Worm (Caenorhabditis elegans) whole organism, L1 larva: ENCODE data around the gene C08E8.5.

Experiments
- C16A3.4 ChIP-seq: fragments of 150-350 bp; optimal IDR thresholded peaks from 2 replicates; lab custom pipeline; 2014; ENCODE audit warnings: missing biosample characterization, missing genetic modification characterization
- C34B4.2 ChIP-seq: sonication (generic microtip); optimal IDR thresholded peaks from 2 replicates; lab custom pipeline; 2017; ENCODE audit warnings: mild to moderate bottlenecking, missing genetic modification characterization, missing compliant biosample characterization
- aha-1 ChIP-seq: fragments of 150-350 bp; optimal IDR thresholded peaks from 2 replicates; lab custom pipeline; 2014; ENCODE audit warnings: missing biosample characterization, missing genetic modification characterization
- aly-2 ChIP-seq: fragments of 150-350 bp; optimal IDR thresholded peaks from 2 replicates; lab custom pipeline; 2014; ENCODE audit warnings: missing biosample characterization, missing genetic modification characterization
- ama-1 ChIP-seq: fragments of 150-350 bp; optimal IDR thresholded peaks from 2 replicates; lab custom pipeline; 2014
- blmp-1 ChIP-seq: fragments of 150-350 bp; optimal IDR thresholded peaks from 2 replicates; lab custom pipeline; 2014; ENCODE audit warnings: missing biosample characterization, missing genetic modification characterization
- ceh-63 ChIP-seq: fragments of 200-800 bp; sonication (Bioruptor generic); optimal IDR thresholded peaks from 2 replicates; lab custom pipeline; 2018; ENCODE audit warnings: mild to moderate bottlenecking, missing genetic modification characterization, missing compliant biosample characterization
- ceh-8 ChIP-seq: fragments of 200-800 bp; sonication (Bioruptor generic); optimal IDR thresholded peaks from 2 replicates; lab custom pipeline; 2018; ENCODE audit warnings: mild to moderate bottlenecking, missing genetic modification characterization, moderate library complexity, missing compliant biosample characterization
- ceh-90 ChIP-seq: sonication (generic microtip); optimal IDR thresholded peaks from 2 replicates; lab custom pipeline; 2016; ENCODE audit warnings: missing genetic modification characterization, missing compliant biosample characterization
- dpl-1 ChIP-seq, 3 experiments: fragments of 150-350 bp in 2 of 3; sonication (generic microtip) in 1 of 3; optimal IDR thresholded peaks; 2 replicates each; lab custom pipeline; 2014 to 2017; ENCODE audit warnings: missing biosample characterization in 3 of 3, missing genetic modification characterization in 3 of 3, missing genetic modification reagents in 3 of 3
- dsc-1 ChIP-seq: sonication (generic microtip); optimal IDR thresholded peaks from 2 replicates; lab custom pipeline; 2016; ENCODE audit warnings: mild to moderate bottlenecking, missing genetic modification characterization, missing compliant biosample characterization
- efl-1 ChIP-seq, 4 experiments: fragments of 150-350 bp; optimal IDR thresholded peaks in 3 of 4; peaks in 1 of 4; 1 replicate in 1 of 4; 2 replicates in 3 of 4; lab custom pipeline; 2014; ENCODE audit warnings: missing biosample characterization in 2 of 4, missing genetic modification characterization in 2 of 4, missing genetic modification reagents in 2 of 4
- egl-27 ChIP-seq, 2 experiments: fragments of 150-350 bp in 1 of 2; sonication (generic microtip); optimal IDR thresholded peaks; 3 replicates each; lab custom pipeline; 2017 to 2018; ENCODE audit warnings: missing biosample characterization in 2 of 2, missing genetic modification characterization in 2 of 2, missing genetic modification reagents in 2 of 2
- elt-3 ChIP-seq, 6 experiments: fragments of 150-350 bp in 1 of 6; sonication (generic microtip); optimal IDR thresholded peaks; 2 replicates each; lab custom pipeline; 2017 to 2018; ENCODE audit warnings: missing biosample characterization in 6 of 6, missing genetic modification characterization in 6 of 6, inconsistent platforms in 1 of 6
- fkh-4 ChIP-seq: sonication (generic microtip); optimal IDR thresholded peaks from 2 replicates; lab custom pipeline; 2016; ENCODE audit warnings: missing compliant biosample characterization, missing genetic modification characterization, borderline replicate concordance
- hlh-17 ChIP-seq: fragments of 200-800 bp; sonication (Bioruptor generic); optimal IDR thresholded peaks from 2 replicates; lab custom pipeline; 2018; ENCODE audit warnings: missing genetic modification characterization, mild to moderate bottlenecking, missing compliant biosample characterization, moderate library complexity, borderline replicate concordance
- hpl-2 ChIP-seq: fragments of 150-350 bp; optimal IDR thresholded peaks from 2 replicates; lab custom pipeline; 2014; ENCODE audit warnings: missing biosample characterization, missing genetic modification reagents, missing genetic modification characterization
- irx-1 ChIP-seq: sonication (generic microtip); optimal IDR thresholded peaks from 2 replicates; lab custom pipeline; 2016; ENCODE audit warnings: missing genetic modification characterization, missing compliant biosample characterization
- lin-14 ChIP-seq: fragments of 200-800 bp; sonication (Bioruptor generic); optimal IDR thresholded peaks from 2 replicates; lab custom pipeline; 2018; ENCODE audit warnings: mild to moderate bottlenecking, missing genetic modification characterization, moderate library complexity, missing compliant biosample characterization
- lir-3 ChIP-seq: sonication (generic microtip); optimal IDR thresholded peaks from 2 replicates; lab custom pipeline; 2016; ENCODE audit warnings: mild to moderate bottlenecking, missing genetic modification characterization, moderate library complexity, missing compliant biosample characterization; ENCODE audit not compliant: poor library complexity
- mab-9 ChIP-seq: fragments of 200-800 bp; sonication (Bioruptor generic); IDR thresholded peaks from 2 replicates; pipeline ENCODE4 v1.3.6; 2022; ENCODE audit warnings: missing genetic modification reagents, missing genetic modification characterization, missing compliant biosample characterization
- mef-2 ChIP-seq: fragments of 150-350 bp; optimal IDR thresholded peaks from 2 replicates; lab custom pipeline; 2014; ENCODE audit warnings: missing biosample characterization, missing genetic modification characterization
- mep-1 ChIP-seq: fragments of 150-350 bp; optimal IDR thresholded peaks from 2 replicates; lab custom pipeline; 2014; ENCODE audit warnings: missing biosample characterization, missing genetic modification characterization
- nhr-19 ChIP-seq: fragments of 200-800 bp; sonication (Bioruptor generic); conservative IDR thresholded peaks from 2 replicates; pipeline ENCODE4 v1.3.6; 2022; ENCODE audit warnings: missing genetic modification characterization, missing compliant biosample characterization
- nhr-20 ChIP-seq: sonication (generic microtip); optimal IDR thresholded peaks from 2 replicates; lab custom pipeline; 2016; ENCODE audit warnings: mild to moderate bottlenecking, missing genetic modification characterization, missing compliant biosample characterization
- nhr-47 ChIP-seq: sonication (generic microtip); optimal IDR thresholded peaks from 2 replicates; lab custom pipeline; 2016; ENCODE audit warnings: mild to moderate bottlenecking, missing genetic modification characterization, moderate library complexity, missing compliant biosample characterization
- nhr-71 ChIP-seq: sonication (generic microtip); optimal IDR thresholded peaks from 2 replicates; lab custom pipeline; 2016; ENCODE audit warnings: mild to moderate bottlenecking, missing genetic modification characterization, moderate library complexity, missing compliant biosample characterization
- nhr-76 ChIP-seq: sonication (generic microtip); optimal IDR thresholded peaks from 2 replicates; lab custom pipeline; 2017; ENCODE audit warnings: missing biosample characterization, missing genetic modification characterization
- nhr-85 ChIP-seq: sonication (generic microtip); peaks from one replicate; lab custom pipeline; 2016; ENCODE audit warnings: missing genetic modification characterization, inconsistent platforms, missing compliant biosample characterization
- pqm-1 ChIP-seq: sonication (generic microtip); optimal IDR thresholded peaks from 3 replicates; lab custom pipeline; 2017; ENCODE audit warnings: missing biosample characterization, missing genetic modification characterization
- rnt-1 ChIP-seq: sonication (generic microtip); optimal IDR thresholded peaks from 2 replicates; lab custom pipeline; 2016; ENCODE audit warnings: mild to moderate bottlenecking, missing genetic modification characterization, moderate library complexity, missing compliant biosample characterization
- skn-1 ChIP-seq: fragments of 150-350 bp; optimal IDR thresholded peaks from 2 replicates; lab custom pipeline; 2014; ENCODE audit warnings: missing biosample characterization, missing genetic modification characterization
- snpc-4 ChIP-seq: fragments of 150-350 bp; optimal IDR thresholded peaks from 2 replicates; lab custom pipeline; 2014; ENCODE audit warnings: missing biosample characterization, missing genetic modification characterization
- sptf-1 ChIP-seq: fragments of 150-350 bp; optimal IDR thresholded peaks from 2 replicates; lab custom pipeline; 2014; ENCODE audit warnings: missing biosample characterization, missing genetic modification characterization
- swsn-7 ChIP-seq: sonication (generic microtip); optimal IDR thresholded peaks from 2 replicates; lab custom pipeline; 2016; ENCODE audit warnings: missing genetic modification characterization, missing compliant biosample characterization
- tbx-2 ChIP-seq: sonication (generic microtip); optimal IDR thresholded peaks from 2 replicates; lab custom pipeline; 2016; ENCODE audit warnings: missing genetic modification characterization, missing compliant biosample characterization
- unc-130 ChIP-seq: fragments of 150-350 bp; optimal IDR thresholded peaks from 2 replicates; lab custom pipeline; 2017; ENCODE audit warnings: missing biosample characterization, missing genetic modification characterization, inconsistent platforms
- unc-30 ChIP-seq: sonication (generic microtip); optimal IDR thresholded peaks from 2 replicates; lab custom pipeline; 2017; ENCODE audit warnings: missing biosample characterization, missing genetic modification characterization
- unc-62 ChIP-seq: fragments of 150-350 bp; optimal IDR thresholded peaks from 2 replicates; lab custom pipeline; 2014; ENCODE audit warnings: missing biosample characterization, missing genetic modification reagents, missing genetic modification characterization
- xbp-1 ChIP-seq: sonication (generic microtip); optimal IDR thresholded peaks from 2 replicates; lab custom pipeline; 2016; ENCODE audit warnings: missing genetic modification characterization, missing compliant biosample characterization
- zag-1 ChIP-seq: fragments of 150-350 bp; optimal IDR thresholded peaks from 2 replicates; lab custom pipeline; 2014; ENCODE audit warnings: missing biosample characterization, missing genetic modification characterization
- ztf-11 ChIP-seq, 2 experiments: sonication (generic microtip); optimal IDR thresholded peaks; 2 replicates each; lab custom pipeline; 2016 to 2017; ENCODE audit warnings: missing genetic modification characterization in 2 of 2, missing biosample characterization in 1 of 2, missing compliant biosample characterization in 1 of 2

C08E8.5 gene

DNA sequence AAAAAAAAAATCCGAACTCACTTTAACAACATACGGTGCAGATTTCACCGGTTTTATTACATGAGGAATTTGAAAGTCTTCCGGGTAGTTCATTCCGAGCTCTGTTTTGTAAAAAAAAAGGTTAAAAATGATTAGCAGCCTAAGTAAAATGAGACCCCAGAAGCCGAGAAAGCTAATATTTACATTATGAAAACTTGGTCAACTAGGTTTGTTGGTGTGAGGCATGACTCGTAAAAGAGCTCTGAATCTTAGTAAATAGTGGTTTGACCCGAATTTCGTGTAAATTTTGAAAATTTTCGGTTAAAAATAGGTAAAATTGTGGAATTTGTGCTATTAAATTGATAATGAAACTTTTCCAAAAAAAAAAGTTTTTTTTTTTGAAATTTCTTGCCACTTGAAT, 2.6 kb upstream of the C08E8.5 start, which contains the start of gene C08E8.1:
C08E8.1 (minus strand) TSS at position 101 of the 400 bp plus-strand sequence.
- TF ChIP-seq dsc-1 (tag; lab: Kevin White, UChicago) = no peak
- no peak for TF ChIP-seq zag-1
- no peak for TF ChIP-seq mef-2 (tag; lab: Kevin White, UChicago)
- TF ChIP-seq nhr-71 (tag; lab: Kevin White, UChicago) = no peak
- no peak for TF ChIP-seq C16A3.4 (tag; lab: Kevin White, UChicago)
- TF ChIP-seq ama-1 = no peak
- TF ChIP-seq ceh-90 (tag; lab: Kevin White, UChicago) = no peak
- TF ChIP-seq nhr-19 = no peak
- no peak for TF ChIP-seq C34B4.2 (tag; lab: Kevin White, UChicago)
- TF ChIP-seq nhr-76 (tag; lab: Kevin White, UChicago) = no peak
- no peak for TF ChIP-seq lin-14 (GFP tag; lab: Kevin White, UChicago)
- no peak for TF ChIP-seq xbp-1
- no peak for TF ChIP-seq mab-9 (GFP tag; lab: Robert Waterston, UW)
- TF ChIP-seq swsn-7 (tag; lab: Kevin White, UChicago) = no peak
- TF ChIP-seq skn-1 (tag; lab: Kevin White, UChicago) = no peak

DNA sequence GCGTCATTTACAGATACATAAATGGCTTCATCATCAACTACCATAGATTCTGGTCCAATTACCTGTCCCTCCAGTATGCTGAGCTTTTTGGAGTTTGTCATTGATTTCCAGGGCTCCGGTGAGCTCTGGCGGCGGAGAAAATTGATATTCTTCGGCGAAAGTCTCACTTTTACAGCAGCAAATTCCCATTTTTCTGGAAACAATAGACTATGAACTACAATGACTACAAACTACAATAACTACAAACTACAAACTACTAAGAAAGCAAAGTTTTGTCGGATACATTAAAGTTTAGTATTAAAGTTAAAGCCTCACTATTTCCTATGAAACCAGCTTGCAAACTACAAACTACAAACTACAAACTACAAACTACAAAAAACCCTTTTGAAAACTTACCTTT, 4.0 kb downstream of the C08E8.5 start, which contains the start of gene C08E8.2:
C08E8.2 (minus strand) TSS at position 101 of the 400 bp plus-strand sequence.
- TF ChIP-seq rnt-1 (tag; lab: Kevin White, UChicago) (no peak), ceh-90 (tag; lab: Kevin White, UChicago) (no peak), aly-2 (tag; lab: Kevin White, UChicago) (no peak), unc-62 (no peak)

DNA sequence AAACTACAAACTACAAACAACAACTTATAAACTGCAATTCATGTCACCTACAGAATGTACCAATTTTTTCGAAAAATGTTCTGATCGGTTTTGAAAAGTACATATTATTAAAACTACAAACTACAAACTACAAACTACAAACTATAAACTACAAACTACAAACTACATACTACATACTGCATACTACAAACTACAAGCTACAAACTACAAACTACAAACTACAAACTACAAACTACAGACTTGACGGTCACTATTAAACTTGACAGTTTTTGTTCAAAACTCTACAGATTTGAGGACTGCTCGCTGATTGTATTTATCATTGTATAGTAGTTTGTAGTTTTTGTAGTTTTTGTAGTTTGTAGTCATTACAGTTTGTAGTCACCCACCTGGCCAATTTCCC, 5.5 kb downstream of the C08E8.5 start:
- TF ChIP-seq dpl-1 (GFP tag; optimal IDR thresholded peaks at IDR 0.05; lab: Kevin White, UChicago) = no peak
- no peak for TF ChIP-seq mef-2 (tag; lab: Kevin White, UChicago)
- no peak for TF ChIP-seq ceh-63
- TF ChIP-seq nhr-20 (tag; lab: Kevin White, UChicago) = no peak
- no peak for TF ChIP-seq aha-1 (tag; lab: Kevin White, UChicago)
- TF ChIP-seq nhr-76 (tag; lab: Kevin White, UChicago) = no peak
- TF ChIP-seq tbx-2 = no peak
- no peak for TF ChIP-seq hpl-2 (GFP tag; lab: Kevin White, UChicago)
- TF ChIP-seq nhr-47 (tag; lab: Kevin White, UChicago) = no peak
- TF ChIP-seq snpc-4 (tag; lab: Kevin White, UChicago) = no peak

DNA sequence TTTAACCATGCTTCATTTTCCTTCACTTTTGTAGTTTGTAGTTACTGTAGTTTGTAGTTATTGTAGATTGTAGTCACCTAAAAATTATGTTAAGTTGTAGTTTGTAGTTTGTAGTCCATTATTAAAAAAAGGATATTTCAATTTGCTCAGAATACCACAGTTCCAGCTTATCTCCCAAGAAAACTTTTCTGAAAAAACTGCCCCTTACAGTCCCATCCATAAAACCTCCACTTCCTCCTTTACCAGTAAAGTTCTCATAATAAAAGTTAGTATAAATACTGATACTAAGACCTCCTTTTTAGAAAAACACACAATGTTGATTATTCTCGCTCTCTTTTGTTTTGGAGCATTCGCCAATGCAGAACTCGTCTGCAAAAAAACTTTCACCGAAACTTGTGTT, 9.1 kb downstream of the C08E8.5 start, which contains the start of gene C08E8.11:
C08E8.11 (plus strand) TSS at position 301 of the 400 bp plus-strand sequence.
- TF ChIP-seq efl-1 (optimal IDR thresholded peaks at IDR 0.05; lab: Kevin White, UChicago) = no peak
- peak in 1 of 2 experiments; percentile 78 for TF ChIP-seq efl-1 (GFP tag; optimal IDR thresholded peaks at IDR 0.05 in 1 of 2; lab: Kevin White, UChicago)
- no peak for TF ChIP-seq elt-3 (tag; optimal IDR thresholded peaks at IDR 0.05; lab: Kevin White, UChicago)

DNA sequence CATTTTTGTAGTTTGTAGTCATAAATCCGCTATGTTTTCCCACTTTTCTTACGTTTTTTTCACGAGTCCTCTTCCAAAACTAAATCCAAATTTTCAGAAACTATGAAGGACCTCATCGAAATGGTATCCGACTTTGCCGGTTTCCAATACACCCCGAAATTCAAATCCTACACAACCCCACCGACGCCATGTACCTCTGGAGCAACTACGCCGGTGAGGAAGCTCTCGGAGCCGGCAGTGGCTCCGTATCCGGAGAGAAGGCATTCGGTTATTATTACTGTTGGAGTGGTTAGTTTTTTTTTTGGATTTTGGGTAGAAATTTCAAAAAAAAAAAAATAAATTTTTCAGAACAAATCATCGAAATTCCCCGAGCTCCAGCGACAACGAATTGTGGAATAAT, 9.7 kb downstream of the C08E8.5 start, which contains the start of gene C08E8.3:
C08E8.3 (plus strand) TSS at position 84 of the 400 bp plus-strand sequence.
- TF ChIP-seq nhr-85 (tag; lab: Kevin White, UChicago) (peak; percentile 21), unc-62 (no peak), ztf-11 (tag; optimal IDR thresholded peaks at IDR 0.05; lab: Kevin White, UChicago) (no peak), efl-1 (optimal IDR thresholded peaks at IDR 0.05; lab: Kevin White, UChicago) (no peak), efl-1 (GFP tag; optimal IDR thresholded peaks at IDR 0.05 in 1 of 2; lab: Kevin White, UChicago) (peak in 1 of 2 experiments; percentile 56)

DNA sequence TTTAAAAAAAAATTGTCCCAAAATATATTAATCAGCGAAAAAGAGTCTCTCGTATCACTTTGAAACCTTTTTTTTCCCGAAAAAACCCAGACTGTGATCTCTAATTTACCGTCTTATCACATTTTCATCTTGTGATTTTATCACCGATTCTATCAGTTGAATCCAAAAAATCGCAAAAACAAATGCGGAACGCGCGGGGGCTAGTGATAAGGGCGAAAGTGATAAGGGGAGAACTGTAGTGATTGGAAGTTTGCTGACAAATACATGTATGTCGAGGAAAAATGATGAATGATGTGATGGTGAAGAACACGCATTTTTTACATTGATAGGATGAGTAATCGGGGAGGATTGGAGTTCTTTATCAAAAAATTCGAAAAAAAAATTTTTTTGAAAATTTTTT, 13.7 kb downstream of the C08E8.5 start:
- TF ChIP-seq sptf-1 (tag; lab: Kevin White, UChicago) (no peak), lir-3 (no peak), hlh-17 (GFP tag; lab: Kevin White, UChicago) (no peak), nhr-76 (tag; lab: Kevin White, UChicago) (no peak), fkh-4 (tag; lab: Kevin White, UChicago) (no peak), swsn-7 (tag; lab: Kevin White, UChicago) (no peak), ceh-90 (tag; lab: Kevin White, UChicago) (no peak), dpl-1 (GFP tag; optimal IDR thresholded peaks at IDR 0.05; lab: Kevin White, UChicago) (no peak), mep-1 (tag; lab: Kevin White, UChicago) (no peak), irx-1 (tag; lab: Kevin White, UChicago) (no peak), ceh-63 (no peak), C16A3.4 (tag; lab: Kevin White, UChicago) (no peak), unc-30 (tag; lab: Kevin White, UChicago) (no peak), tbx-2 (peak; percentile 18), pqm-1 (peak; percentile 98), ceh-8 (GFP tag; lab: Kevin White, UChicago) (no peak), egl-27 (tag; optimal IDR thresholded peaks at IDR 0.05; lab: Kevin White, UChicago) (no peak), unc-130 (tag; lab: Kevin White, UChicago) (no peak), blmp-1 (tag; lab: Kevin White, UChicago) (peak; percentile 93)
